Worm (Caenorhabditis elegans): ENCODE data around the gene cbs-1.

DNA sequence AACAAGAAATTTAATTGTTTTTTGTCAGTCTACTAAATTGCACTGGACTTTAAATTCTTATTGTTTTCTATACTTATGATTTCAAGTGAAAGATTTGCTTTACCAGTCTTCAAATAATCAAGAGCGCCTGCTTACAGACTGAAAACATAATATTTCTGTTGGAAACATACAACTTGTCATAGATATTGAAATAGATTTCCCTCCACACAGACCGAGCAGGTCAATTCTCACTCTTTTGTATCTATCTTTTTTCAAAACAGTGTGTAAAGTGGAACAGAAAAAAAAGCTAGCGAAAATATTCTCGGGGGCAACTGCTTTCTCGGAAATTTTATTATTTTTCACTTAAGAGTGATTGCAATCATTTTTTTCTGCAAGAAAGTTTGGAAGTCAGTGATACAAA, 24.6 kb downstream of the cbs-1 start:
- TF ChIP-seq snpc-4 (tag; optimal IDR thresholded peaks at IDR 0.05) (no peak), nhr-23 (tag; optimal IDR thresholded peaks at IDR 0.05) (no peak), ceh-16 (tag; optimal IDR thresholded peaks at IDR 0.05) (no peak), ama-1 (optimal IDR thresholded peaks at IDR 0.05) (no peak), sea-2 (GFP tag; optimal IDR thresholded peaks at IDR 0.05) (no peak)
